Fruit fly (Drosophila melanogaster) whole organism, embryonic: Measurements from ENCODE around the gene neur.

Experiments used
- ATbp ChIP-seq: fragments of 200-800 bp; sonication (Bioruptor generic); optimal IDR thresholded peaks from 2 replicates; lab custom pipeline; 2017; ENCODE audit warnings: missing biosample characterization, mild to moderate bottlenecking, missing genetic modification characterization, missing genetic modification reagents
- CG11504 ChIP-seq: fragments of 200-800 bp; sonication (Bioruptor generic); optimal IDR thresholded peaks from 3 replicates; lab custom pipeline; 2019; ENCODE audit warnings: missing biosample characterization, mild to moderate bottlenecking, missing genetic modification characterization, moderate library complexity
- CG12236 ChIP-seq: fragments of 200-800 bp; sonication (Bioruptor generic); optimal IDR thresholded peaks from 2 replicates; lab custom pipeline; 2016; ENCODE audit warnings: missing biosample characterization, missing genetic modification characterization
- CG18262 ChIP-seq: fragments of 200-800 bp; optimal IDR thresholded peaks from 3 replicates; lab custom pipeline; 2019; ENCODE audit warnings: missing biosample characterization, mild to moderate bottlenecking, missing genetic modification characterization, moderate library complexity
- CG4424 ChIP-seq: fragments of 200-800 bp; sonication (Bioruptor generic); optimal IDR thresholded peaks from 3 replicates; lab custom pipeline; 2016; ENCODE audit warnings: missing biosample characterization, missing genetic modification characterization
- Camta ChIP-seq: fragments of 200-800 bp; sonication (Bioruptor generic); optimal IDR thresholded peaks from 2 replicates; lab custom pipeline; 2016; ENCODE audit warnings: missing biosample characterization, missing genetic modification characterization
- Dip2 ChIP-seq: fragments of 200-800 bp; sonication (Bioruptor generic); IDR thresholded peaks from 2 replicates; pipeline ENCODE4 v1.3.6; 2022; ENCODE audit warnings: missing biosample characterization, missing genetic modification characterization
- Mad ChIP-seq: fragments of 200-800 bp; sonication (Bioruptor generic); optimal IDR thresholded peaks from 2 replicates; lab custom pipeline; 2016; ENCODE audit warnings: missing biosample characterization, missing genetic modification characterization
- ase ChIP-seq: fragments of 200-800 bp; sonication (Bioruptor generic); IDR thresholded peaks from 3 replicates; pipeline ENCODE4 v1.3.6; 2022; ENCODE audit warnings: missing biosample characterization, missing genetic modification characterization
- ems ChIP-seq: fragments of 200-800 bp; sonication (Bioruptor generic); optimal IDR thresholded peaks from 3 replicates; lab custom pipeline; 2016; ENCODE audit warnings: missing biosample characterization, missing genetic modification characterization

dm6 chr3R:9082332-9082731, 43.1 kb upstream of the neur start:
- TF ChIP-seq ase (GFP tag; lab: Robert Waterston, UW): no peak
- no peak for TF ChIP-seq Camta (GFP tag; lab: Kevin White, UChicago)
- no peak for TF ChIP-seq CG18262
- no peak for TF ChIP-seq ems (GFP tag; lab: Kevin White, UChicago)
- TF ChIP-seq CG11504 (tag; lab: Kevin White, UChicago): no peak
- no peak for TF ChIP-seq Dip2
- TF ChIP-seq CG12236 (GFP tag; lab: Kevin White, UChicago): no peak
- TF ChIP-seq CG4424 (GFP tag; lab: Kevin White, UChicago): no peak
- no peak for TF ChIP-seq Mad
- no peak for TF ChIP-seq ATbp
